Fruit fly (Drosophila melanogaster) whole organism, embryonic: Measurements from ENCODE around the gene Prtl99C.

ENCODE experiments used
- CG12219 ChIP-seq: fragments of 200-800 bp; sonication (Bioruptor generic); optimal IDR thresholded peaks from 3 replicates; lab custom pipeline; 2018; ENCODE audit warnings: missing biosample characterization, mild to moderate bottlenecking, missing genetic modification characterization
- CG3995 ChIP-seq: fragments of 200-800 bp; sonication (Bioruptor generic); optimal IDR thresholded peaks from 3 replicates; lab custom pipeline; 2016; ENCODE audit warnings: missing biosample characterization, missing genetic modification characterization
- CG7745 ChIP-seq: fragments of 200-800 bp; sonication (Bioruptor generic); optimal IDR thresholded peaks from 2 replicates; lab custom pipeline; 2018; ENCODE audit warnings: missing biosample characterization, mild to moderate bottlenecking, missing genetic modification characterization, moderate library complexity
- CG7963 ChIP-seq: fragments of 200-800 bp; sonication (Bioruptor generic); IDR thresholded peaks from 3 replicates; pipeline ENCODE4 v1.3.6; 2022; ENCODE audit warnings: missing biosample characterization, missing genetic modification characterization; ENCODE audit not compliant: partially characterized antibody
- gt ChIP-seq: fragments of 200-800 bp; sonication (Bioruptor generic); IDR thresholded peaks from 2 replicates; pipeline ENCODE4 v1.3.6; 2022; ENCODE audit warnings: missing biosample characterization, missing genetic modification characterization

dm6 chr3R:29858806-29859205 is 23.1 kb downstream of the Prtl99C start, which contains the start of gene CG7824:
- TF ChIP-seq CG7745 (tag; lab: Kevin White, UChicago) (no peak), CG7963 (GFP tag; lab: Robert Waterston, UW) (no peak), CG3995 (GFP tag; lab: Kevin White, UChicago) (no peak), gt (GFP tag; lab: Robert Waterston, UW) (no peak), CG12219 (GFP tag; lab: Kevin White, UChicago) (no peak)
